Worm (Caenorhabditis elegans): ENCODE results near the gene fbxa-104.

DNA sequence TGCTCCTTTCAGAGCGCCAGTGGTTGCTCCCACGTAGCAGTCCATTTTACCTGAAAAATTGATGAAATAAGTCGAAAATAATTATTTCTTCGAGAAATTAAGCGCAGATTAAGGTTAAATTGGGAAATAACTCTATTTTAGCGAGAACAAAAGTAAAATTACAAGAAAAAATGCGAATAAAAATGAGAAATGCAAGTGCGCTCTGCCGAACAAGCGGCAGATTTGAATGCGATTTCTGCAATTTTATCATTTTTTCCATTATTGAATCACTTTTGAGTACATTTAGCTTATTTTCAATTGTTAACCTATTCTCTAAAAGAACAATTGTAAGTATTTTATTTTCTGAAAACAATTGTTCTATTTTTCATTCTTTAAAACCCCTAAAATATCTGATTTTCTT, 28.6 kb downstream of the fbxa-104 start, which contains the start of gene T06E6.1:
- no peak for TF ChIP-seq W03F9.2 (tag; optimal IDR thresholded peaks at IDR 0.05)
- no peak for TF ChIP-seq dao-5 (tag; optimal IDR thresholded peaks at IDR 0.05)
- TF ChIP-seq him-1 (tag; optimal IDR thresholded peaks at IDR 0.05): no peak
